Fruit fly (Drosophila melanogaster) whole organism, wandering third instar larva: Measurements from ENCODE around the gene CG44475.

Experiments used
- Abd-B ChIP-seq: fragments of >200 bp; optimal IDR thresholded peaks from 2 replicates; lab custom pipeline; 2017; ENCODE audit warnings: missing biosample characterization, missing genetic modification characterization
- CG32264 ChIP-seq: fragments of 200-800 bp; sonication (Bioruptor generic); optimal IDR thresholded peaks from 2 replicates; lab custom pipeline; 2016; ENCODE audit warnings: missing biosample characterization, missing genetic modification characterization
- Dif ChIP-seq: fragments of 200-275, 200-300 bp; sonication (Bioruptor generic); optimal IDR thresholded peaks from 2 replicates; lab custom pipeline; 2018; ENCODE audit warnings: missing biosample characterization, missing genetic modification characterization; ENCODE audit not compliant: partially characterized antibody
- Mio ChIP-seq: sonication (Bioruptor generic); optimal IDR thresholded peaks from 2 replicates; lab custom pipeline; 2016; ENCODE audit warnings: missing biosample characterization, missing genetic modification characterization
- N ChIP-seq: fragments of >200 bp; optimal IDR thresholded peaks from 2 replicates; lab custom pipeline; 2018; ENCODE audit warnings: missing biosample characterization, missing external identifiers, missing genetic modification characterization
- Vsx2 ChIP-seq: fragments of 200-300, 225-300 bp; sonication (Bioruptor generic); optimal IDR thresholded peaks from 2 replicates; lab custom pipeline; 2018; ENCODE audit warnings: missing biosample characterization, missing genetic modification characterization; ENCODE audit not compliant: partially characterized antibody
- br ChIP-seq: fragments of 200-800 bp; sonication (Bioruptor generic); optimal IDR thresholded peaks from 2 replicates; lab custom pipeline; 2016; ENCODE audit warnings: missing biosample characterization, missing genetic modification characterization
- dl ChIP-seq, 2 experiments: fragments of 175-275, 200-275 bp in 1 of 2; fragments of 200-275 bp in 1 of 2; sonication (Bioruptor generic); optimal IDR thresholded peaks; lab custom pipeline; 2018; ENCODE audit warnings: mild to moderate bottlenecking in 2 of 2, missing biosample characterization in 2 of 2, missing genetic modification characterization in 2 of 2, moderate library complexity in 2 of 2; ENCODE audit not compliant: partially characterized antibody in 2 of 2, insufficient read depth in 1 of 2
- ey ChIP-seq: fragments of 200-800 bp; sonication (Bioruptor generic); optimal IDR thresholded peaks from 2 replicates; lab custom pipeline; 2016; ENCODE audit warnings: missing biosample characterization, missing genetic modification characterization
- foxo ChIP-seq, 2 experiments: fragments of 200-800 bp; sonication (Bioruptor generic); optimal IDR thresholded peaks; 2 replicates in 1 of 2; 3 replicates in 1 of 2; lab custom pipeline; 2016 to 2017; ENCODE audit warnings: missing biosample characterization in 2 of 2, missing genetic modification characterization in 2 of 2
- fru ChIP-seq: fragments of 200-800 bp; sonication (Bioruptor generic); optimal IDR thresholded peaks from 3 replicates; lab custom pipeline; 2016; ENCODE audit warnings: missing biosample characterization, mild to moderate bottlenecking, missing genetic modification characterization
- pan ChIP-seq: fragments of >200 bp; optimal IDR thresholded peaks from 2 replicates; lab custom pipeline; 2017
- psq ChIP-seq: fragments of 200-800 bp; sonication (Bioruptor generic); optimal IDR thresholded peaks from 3 replicates; lab custom pipeline; 2017; ENCODE audit warnings: missing biosample characterization, mild to moderate bottlenecking, missing genetic modification characterization, moderate library complexity
- woc ChIP-seq: sonication (Bioruptor generic); optimal IDR thresholded peaks from 2 replicates; lab custom pipeline; 2016; ENCODE audit warnings: missing biosample characterization, mild to moderate bottlenecking, missing genetic modification characterization

- TF ChIP-seq dl (GFP tag; optimal IDR thresholded peaks at IDR 0.05; lab: Kevin White, UChicago; ENCODE audit: insufficient read depth in 1 of 2, partially characterized antibody in 2 of 2) (no peak), CG32264 (GFP tag; lab: Kevin White, UChicago) (no peak), N (GFP tag; lab: Kevin White, UChicago) (no peak), ey (GFP tag; lab: Kevin White, UChicago) (no peak), foxo (GFP tag; optimal IDR thresholded peaks at IDR 0.05; lab: Kevin White, UChicago) (no peak), pan (no peak), br (GFP tag; lab: Kevin White, UChicago) (no peak), Mio (GFP tag; lab: Kevin White, UChicago) (no peak), Vsx2 (GFP tag; lab: Kevin White, UChicago) (no peak), fru (GFP tag; lab: Kevin White, UChicago) (no peak), Abd-B (GFP tag; lab: Kevin White, UChicago) (no peak), Dif (GFP tag; lab: Kevin White, UChicago) (no peak), psq (GFP tag; lab: Kevin White, UChicago) (no peak), woc (no peak)
These were observed at the start of gene CG44475 for dm6 chr2L:15883090-15883489.
